Worm (Caenorhabditis elegans): ENCODE measurements around the gene sel-2.

sel-2 gene

DNA sequence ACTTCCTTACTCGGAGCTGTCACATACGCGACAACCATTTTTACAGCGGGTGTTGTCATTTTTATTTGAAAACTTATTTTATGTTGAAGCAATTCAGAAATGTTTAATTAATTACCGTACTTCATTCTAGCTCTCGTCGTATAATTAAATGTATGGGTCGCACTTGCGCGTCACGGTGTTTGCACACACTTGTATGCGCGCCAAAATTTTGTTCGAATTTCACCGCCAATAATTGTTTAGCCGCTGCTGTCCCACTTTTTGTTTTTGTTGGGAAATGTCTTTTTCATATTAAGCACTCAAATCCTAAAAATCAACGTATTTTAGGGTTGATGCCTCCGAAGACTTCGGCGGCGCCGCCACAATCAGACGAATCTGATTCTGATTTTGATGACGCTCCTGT lies 25.0 kb downstream of the sel-2 start, which contains the start of the genes F35G12.7 and smc-4 (continued):
- TF ChIP-seq snpc-1.3 (tag; optimal IDR thresholded peaks at IDR 0.05; ENCODE audit: insufficient read depth) (peak; percentile 24), sea-2 (GFP tag; IDR thresholded peaks at IDR 0.05) (no peak), dpff-1 (tag; optimal IDR thresholded peaks at IDR 0.05) (no peak), egrh-3 (GFP tag; IDR thresholded peaks at IDR 0.05) (no peak), sptf-2 (GFP tag; optimal IDR thresholded peaks at IDR 0.05) (no peak), egl-44 (GFP tag; IDR thresholded peaks at IDR 0.05) (no peak), F37B4.10 (GFP tag; IDR thresholded peaks at IDR 0.05) (0 out of 2 replicates have a peak, but pooled peaks have one; percentile 15), hmg-20 (GFP tag; IDR thresholded peaks at IDR 0.05) (no peak), lsy-27 (tag; optimal IDR thresholded peaks at IDR 0.05; ENCODE audit: borderline replicate concordance, insufficient read depth) (no peak), C17E4.6 (GFP tag; IDR thresholded peaks at IDR 0.05) (peak; percentile 51; the same call in 1 of the 2 replicates), nfyb-1 (GFP tag; IDR thresholded peaks at IDR 0.05) (peak; percentile 67), ZK185.1 (tag; optimal IDR thresholded peaks at IDR 0.05; ENCODE audit: poor library complexity, severe bottlenecking) (no peak), K11D2.4 (GFP tag; IDR thresholded peaks at IDR 0.05) (no peak), hsf-1 (GFP tag; IDR thresholded peaks at IDR 0.05) (peak; percentile 58; the same call in 1 of the 2 replicates), hlh-26 (GFP tag; conservative IDR thresholded peaks at IDR 0.05) (no peak), Y95B8A.8 (GFP tag; IDR thresholded peaks at IDR 0.05) (no peak), B0019.2 (GFP tag; conservative IDR thresholded peaks at IDR 0.05) (no peak), zfh-2 (GFP tag; conservative IDR thresholded peaks at IDR 0.05) (no peak), aptf-3 (GFP tag; IDR thresholded peaks at IDR 0.05) (no peak), F52B5.7 (tag; optimal IDR thresholded peaks at IDR 0.05) (no peak), rcor-1 (GFP tag; IDR thresholded peaks at IDR 0.05) (peak; percentile 40; the same call in 1 of the 2 replicates), F23B12.7 (tag; optimal IDR thresholded peaks at IDR 0.05; ENCODE audit: insufficient read depth) (no peak), ztf-6 (GFP tag; IDR thresholded peaks at IDR 0.05) (no peak), rpc-1 (optimal IDR thresholded peaks at IDR 0.05) (no peak), rpc-1 (tag; optimal IDR thresholded peaks at IDR 0.05) (no peak), T07F8.4 (tag; optimal IDR thresholded peaks at IDR 0.05) (no peak), Y53G8AR.9 (GFP tag; conservative IDR thresholded peaks at IDR 0.05) (peak; percentile 68; the same call in 1 of the 2 replicates), nfya-1 (tag; optimal IDR thresholded peaks at IDR 0.05; ENCODE audit: borderline replicate concordance, insufficient read depth) (no peak)

DNA sequence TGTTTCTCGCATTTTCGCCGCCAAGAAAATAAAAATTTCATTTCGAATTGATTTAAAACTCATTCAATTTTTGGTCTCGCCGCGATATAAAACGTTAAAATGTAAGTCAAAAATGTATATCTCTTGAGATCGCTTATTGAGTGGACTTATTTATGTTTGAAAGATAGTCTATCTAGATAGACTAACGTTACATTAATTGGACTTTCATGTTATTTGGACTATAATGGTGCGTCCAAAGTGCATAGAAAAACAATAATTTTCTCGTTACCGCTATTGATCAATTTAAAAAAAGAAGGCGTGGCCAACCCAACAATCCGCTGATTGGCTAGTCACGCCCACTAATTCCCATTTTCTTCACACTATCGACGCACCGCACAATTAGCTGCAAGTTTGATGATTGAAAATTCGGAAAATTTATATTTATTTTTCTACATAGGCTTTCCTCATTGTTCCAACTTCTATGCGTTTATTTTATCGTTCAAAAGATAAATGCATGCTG lies 28.1 kb downstream of the sel-2 start, which contains the start of gene F35G12.5:
Gene F35G12.5 (plus strand): TSS at position 51 of the 499 bp plus-strand sequence.
- TF ChIP-seq K12H6.12 (tag; optimal IDR thresholded peaks at IDR 0.05) (no peak), nfyb-1 (GFP tag; IDR thresholded peaks at IDR 0.05) (peak; percentile 81)

ce11 chrIII:4581495-4581894 lies 30.7 kb downstream of the sel-2 start, which contains the start of gene F35G12.12:
F35G12.12 (plus strand) TSS chrIII:4581795.
- TF ChIP-seq somi-1 (GFP tag; optimal IDR thresholded peaks at IDR 0.05) (no peak), nfyb-1 (GFP tag; IDR thresholded peaks at IDR 0.05) (no peak), ztf-6 (GFP tag; IDR thresholded peaks at IDR 0.05) (no peak), ztf-26 (tag; optimal IDR thresholded peaks at IDR 0.05) (no peak), ekl-4 (GFP tag; IDR thresholded peaks at IDR 0.05) (no peak), snpc-4 (GFP tag; optimal IDR thresholded peaks at IDR 0.05) (no peak), snpc-4 (tag; optimal IDR thresholded peaks at IDR 0.05) (no peak), mel-28 (tag; optimal IDR thresholded peaks at IDR 0.05; ENCODE audit: borderline replicate concordance) (no peak), tlf-1 (GFP tag; optimal IDR thresholded peaks at IDR 0.05) (no peak), rpc-1 (optimal IDR thresholded peaks at IDR 0.05) (no peak), rpc-1 (tag; optimal IDR thresholded peaks at IDR 0.05) (no peak), hlh-12 (tag; optimal IDR thresholded peaks at IDR 0.05) (no peak)
